Fruit fly (Drosophila melanogaster): ENCODE data around the gene Graf.

Gene Graf

dm6 chrX:15748945-15749344, 11.6 kb downstream of the Graf start, which contains the start of gene Mvd:
TSS of gene Mvd (plus strand) at chrX:15749166.
- TF ChIP-seq CG10565 (GFP tag; optimal IDR thresholded peaks at IDR 0.05) (no peak), CG15514 (GFP tag; optimal IDR thresholded peaks at IDR 0.05) (peak; percentile 81), CG10267 (tag; optimal IDR thresholded peaks at IDR 0.05) (peak; percentile 64), CG4617 (GFP tag; optimal IDR thresholded peaks at IDR 0.05; ENCODE audit: borderline replicate concordance) (peak; percentile 18), dm (GFP tag; optimal IDR thresholded peaks at IDR 0.05) (peak; percentile 46), Dref (GFP tag; IDR thresholded peaks at IDR 0.05) (peak; percentile 46), CG3065 (GFP tag; optimal IDR thresholded peaks at IDR 0.05) (no peak), sim (GFP tag; IDR thresholded peaks at IDR 0.05) (no peak), gcm2 (GFP tag; optimal IDR thresholded peaks at IDR 0.05) (no peak), pita (GFP tag; optimal IDR thresholded peaks at IDR 0.05) (peak; percentile 65), Bgb (GFP tag; IDR thresholded peaks at IDR 0.05; ENCODE audit: partially characterized antibody) (peak; percentile 51), trem (tag; optimal IDR thresholded peaks at IDR 0.05) (peak; percentile 48), knrl (GFP tag; IDR thresholded peaks at IDR 0.05; ENCODE audit: partially characterized antibody) (peak; percentile 10; the same call in 1 of the 3 replicates), Rx (GFP tag; IDR thresholded peaks at IDR 0.05) (no peak), mam (GFP tag; optimal IDR thresholded peaks at IDR 0.05) (peak; percentile 17), CG1603 (tag; optimal IDR thresholded peaks at IDR 0.05) (peak; percentile 84), CG30020 (tag; optimal IDR thresholded peaks at IDR 0.05) (peak; percentile 39), phol (tag; optimal IDR thresholded peaks at IDR 0.05) (peak; percentile 60), ftz-f1 (GFP tag; optimal IDR thresholded peaks at IDR 0.05) (peak; percentile 15), Stat92E (GFP tag; optimal IDR thresholded peaks at IDR 0.05) (peak in 1 of 3 experiments; percentile 3), CG11093 (GFP tag; IDR thresholded peaks at IDR 0.05) (no peak), CG7928 (GFP tag; optimal IDR thresholded peaks at IDR 0.05) (peak; percentile 38), Sin3A (optimal IDR thresholded peaks at IDR 0.05) (peak; percentile 4), CG34376 (GFP tag; optimal IDR thresholded peaks at IDR 0.05) (peak; percentile 7), Dad (GFP tag; optimal IDR thresholded peaks at IDR 0.05) (no peak), amos (GFP tag; IDR thresholded peaks at IDR 0.05; ENCODE audit: partially characterized antibody) (peak; percentile 18; the same call in 1 of the 2 replicates), CG33213 (GFP tag; optimal IDR thresholded peaks at IDR 0.05) (peak; percentile 31), Vsx1 (GFP tag; optimal IDR thresholded peaks at IDR 0.05) (no peak), CG15601 (tag; optimal IDR thresholded peaks at IDR 0.05) (peak; percentile 27), wek (GFP tag; optimal IDR thresholded peaks at IDR 0.05) (peak; percentile 99), Adf1 (GFP tag; IDR thresholded peaks at IDR 0.05) (peak; percentile 8; the same call in 1 of the 2 replicates), zfh1 (GFP tag; IDR thresholded peaks at IDR 0.05) (0 out of 3 replicates have a peak, but pooled peaks have one; percentile 21), B-H2 (GFP tag; optimal IDR thresholded peaks at IDR 0.05) (peak; percentile 10), run (tag; optimal IDR thresholded peaks at IDR 0.05) (no peak), kay (GFP tag; optimal IDR thresholded peaks at IDR 0.05) (no peak), stwl (tag; optimal IDR thresholded peaks at IDR 0.05) (peak; percentile 44), sc (optimal IDR thresholded peaks at IDR 0.05) (no peak), sc (GFP tag; optimal IDR thresholded peaks at IDR 0.05) (no peak), gfzf (GFP tag; optimal IDR thresholded peaks at IDR 0.05) (peak; percentile 94), E2f2 (GFP tag; IDR thresholded peaks at IDR 0.05) (peak; percentile 58), tio (GFP tag; optimal IDR thresholded peaks at IDR 0.05) (no peak), CG13287 (GFP tag; IDR thresholded peaks at IDR 0.05; ENCODE audit: partially characterized antibody) (peak; percentile 65), CG2199 (GFP tag; IDR thresholded peaks at IDR 0.05) (0 out of 3 replicates have a peak, but pooled peaks have one; percentile 24), Sry-δ (GFP tag; optimal IDR thresholded peaks at IDR 0.05) (peak; percentile 53), gro (GFP tag; optimal IDR thresholded peaks at IDR 0.05) (peak; percentile 6), kah (GFP tag; optimal IDR thresholded peaks at IDR 0.05) (peak; percentile 33), Dll (GFP tag; IDR thresholded peaks at IDR 0.05; ENCODE audit: partially characterized antibody) (0 out of 4 replicates have a peak, but pooled peaks have one; percentile 17), CG14860 (GFP tag; IDR thresholded peaks at IDR 0.05; ENCODE audit: partially characterized antibody) (no peak), prd (optimal IDR thresholded peaks at IDR 0.05) (no peak), prd (GFP tag; IDR thresholded peaks at IDR 0.05) (no peak)
